Worm (Caenorhabditis elegans): ENCODE results near the gene msp-38.

Gene msp-38

DNA sequence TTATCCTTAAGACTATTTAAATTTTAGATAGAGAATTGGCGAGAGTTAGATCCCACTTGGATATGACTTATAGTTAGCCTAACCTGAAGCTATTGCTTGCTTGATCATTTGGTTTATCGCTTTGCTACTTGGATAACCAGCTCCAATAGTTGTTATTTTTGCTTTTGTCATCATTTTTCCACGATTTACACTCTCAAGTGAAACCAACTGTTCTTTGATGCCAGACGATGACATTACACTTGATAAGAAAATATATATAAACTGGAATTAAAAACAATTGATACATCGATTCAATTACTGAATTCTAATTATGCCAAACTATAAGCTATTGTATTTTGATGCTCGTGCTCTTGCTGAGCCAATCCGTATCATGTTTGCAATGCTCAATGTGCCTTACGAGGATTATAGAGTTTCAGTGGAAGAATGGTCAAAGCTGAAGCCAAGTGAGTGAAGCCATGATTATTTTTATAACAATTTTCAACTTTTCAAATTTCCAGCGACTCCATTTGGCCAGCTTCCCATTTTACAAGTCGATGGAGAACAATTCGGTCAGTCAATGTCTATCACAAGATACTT is 1.5 kb downstream of the msp-38 start, which contains the start of the genes gst-2, gst-4 and dhs-12:
gst-2 (minus strand) TSS at position 132 of the 576 bp plus-strand sequence.
gst-4 (plus strand) TSS at position 296 of the 576 bp plus-strand sequence.
dhs-12 (plus strand) TSS at position 526 of the 576 bp plus-strand sequence.
- TF ChIP-seq zip-5 (tag; optimal IDR thresholded peaks at IDR 0.05) = no peak
- TF ChIP-seq lim-6 (tag; optimal IDR thresholded peaks at IDR 0.05) = no peak
- TF ChIP-seq pha-4 (tag; optimal IDR thresholded peaks at IDR 0.05) = no peak
- TF ChIP-seq unc-3 (GFP tag; conservative IDR thresholded peaks at IDR 0.05) = no peak
- no peak for TF ChIP-seq unc-3 (tag; optimal IDR thresholded peaks at IDR 0.05)
- no peak for TF ChIP-seq madf-2 (tag; optimal IDR thresholded peaks at IDR 0.05)
- TF ChIP-seq sdc-2 (tag; optimal IDR thresholded peaks at IDR 0.05) = no peak
- no peak for TF ChIP-seq ceh-6 (GFP tag; optimal IDR thresholded peaks at IDR 0.05)
- no peak for TF ChIP-seq ceh-34 (tag; optimal IDR thresholded peaks at IDR 0.05)
- no peak for TF ChIP-seq Y22D7AL.16 (tag; optimal IDR thresholded peaks at IDR 0.05)
- no peak for TF ChIP-seq sox-2 (GFP tag; IDR thresholded peaks at IDR 0.05)
- TF ChIP-seq eyg-1 (tag; optimal IDR thresholded peaks at IDR 0.05) = no peak
- TF ChIP-seq hlh-6 (tag; optimal IDR thresholded peaks at IDR 0.05) = no peak

DNA sequence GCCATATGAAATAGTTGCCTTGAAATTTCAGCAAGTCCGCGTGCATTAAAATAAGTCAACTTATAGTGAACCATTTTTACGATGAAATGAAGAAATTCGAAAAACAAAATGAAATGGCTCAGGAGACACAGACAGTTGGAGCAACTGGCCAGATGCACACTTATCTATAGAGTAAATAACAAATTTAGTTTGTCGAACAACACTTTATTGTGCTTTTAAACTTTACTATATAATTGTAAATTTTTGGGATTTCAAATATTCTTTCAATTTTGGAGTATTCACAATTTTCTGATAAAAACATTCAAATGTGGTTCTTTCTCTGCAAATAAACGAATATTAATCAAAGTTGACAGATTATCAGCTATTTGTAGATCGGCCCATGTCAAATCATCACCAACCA is 3.4 kb downstream of the msp-38 start, which contains the start of gene gst-3:
gst-3 (minus strand) TSS at position 101 of the 400 bp plus-strand sequence.
- TF ChIP-seq hlh-6 (tag; optimal IDR thresholded peaks at IDR 0.05) (no peak), nfya-1 (tag; optimal IDR thresholded peaks at IDR 0.05) (no peak), hlh-13 (GFP tag; optimal IDR thresholded peaks at IDR 0.05) (no peak), ceh-18 (tag; optimal IDR thresholded peaks at IDR 0.05) (no peak), ahr-1 (tag; optimal IDR thresholded peaks at IDR 0.05) (no peak), ceh-19 (GFP tag; optimal IDR thresholded peaks at IDR 0.05) (no peak), pag-3 (tag; optimal IDR thresholded peaks at IDR 0.05; ENCODE audit: borderline replicate concordance) (no peak), hlh-30 (tag; optimal IDR thresholded peaks at IDR 0.05; ENCODE audit: insufficient read depth) (no peak), dve-1 (tag; optimal IDR thresholded peaks at IDR 0.05) (no peak), rnt-1 (tag; optimal IDR thresholded peaks at IDR 0.05) (no peak), T23F11.4 (GFP tag; optimal IDR thresholded peaks at IDR 0.05) (no peak), unc-86 (tag; optimal IDR thresholded peaks at IDR 0.05) (no peak), tbx-7 (tag; optimal IDR thresholded peaks at IDR 0.05) (no peak), ets-4 (tag; optimal IDR thresholded peaks at IDR 0.05) (no peak), fax-1 (tag; optimal IDR thresholded peaks at IDR 0.05) (no peak)

DNA sequence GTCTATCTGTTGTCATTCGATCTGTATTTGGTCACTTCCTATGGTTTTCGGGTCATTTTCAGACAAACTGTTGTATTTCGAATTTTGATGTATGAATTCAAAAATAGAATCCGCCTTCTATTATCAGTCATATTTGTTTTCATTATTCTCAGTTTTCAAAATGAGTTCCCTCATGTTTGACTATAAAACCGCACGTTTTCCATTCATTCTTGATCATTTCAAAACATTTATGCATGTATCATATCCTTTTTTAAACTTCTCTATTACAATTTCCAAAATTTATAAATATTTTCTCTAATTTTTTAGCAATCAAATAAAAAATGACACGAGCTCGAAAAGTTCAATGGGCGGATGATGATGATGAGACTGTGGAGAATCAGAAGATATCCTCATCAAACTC is 5.7 kb downstream of the msp-38 start, which contains the start of gene K08F4.12:
K08F4.12 (plus strand) TSS at position 301 of the 400 bp plus-strand sequence.
- no peak for TF ChIP-seq sdc-2 (tag; optimal IDR thresholded peaks at IDR 0.05)
- TF ChIP-seq unc-55 (GFP tag; optimal IDR thresholded peaks at IDR 0.05) = no peak
- no peak for TF ChIP-seq C38D4.7 (GFP tag; optimal IDR thresholded peaks at IDR 0.05)
- TF ChIP-seq ceh-34 (tag; optimal IDR thresholded peaks at IDR 0.05) = no peak
- no peak for TF ChIP-seq nfya-1 (tag; optimal IDR thresholded peaks at IDR 0.05)
- TF ChIP-seq elt-2 (tag; optimal IDR thresholded peaks at IDR 0.05) = no peak
- TF ChIP-seq T23F11.4 (GFP tag; optimal IDR thresholded peaks at IDR 0.05) = no peak
- TF ChIP-seq ztf-16 (tag; optimal IDR thresholded peaks at IDR 0.05) = no peak
- TF ChIP-seq lin-11 (tag; optimal IDR thresholded peaks at IDR 0.05) = no peak

DNA sequence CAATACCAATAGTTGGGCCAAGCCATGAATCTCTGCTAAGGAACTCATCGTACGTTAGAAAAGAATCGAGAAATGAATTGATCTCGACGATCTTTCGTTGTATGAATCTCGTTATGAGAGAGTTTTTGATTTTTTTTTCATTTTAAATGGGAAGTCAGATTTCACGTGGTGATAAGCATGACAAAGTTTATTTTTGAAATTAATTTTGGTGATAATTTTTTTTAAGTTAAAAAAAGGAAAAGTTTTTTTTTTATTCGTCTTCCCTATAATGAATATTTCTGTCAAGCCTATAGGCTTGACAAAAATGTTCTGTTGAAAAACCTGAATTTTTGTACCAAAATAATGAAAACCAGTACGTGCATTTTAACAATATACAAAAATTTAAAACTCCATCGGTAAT is 7.7 kb downstream of the msp-38 start, which contains the start of gene K08F4.5:
K08F4.5 (minus strand) TSS at position 101 of the 400 bp plus-strand sequence.
- no peak for TF ChIP-seq pqm-1 (tag; optimal IDR thresholded peaks at IDR 0.05)
- TF ChIP-seq ceh-24 (tag; optimal IDR thresholded peaks at IDR 0.05) = no peak
- no peak for TF ChIP-seq fkh-6 (tag; optimal IDR thresholded peaks at IDR 0.05)
- no peak for TF ChIP-seq ceh-22 (tag; optimal IDR thresholded peaks at IDR 0.05)
- TF ChIP-seq syd-9 (tag; optimal IDR thresholded peaks at IDR 0.05) = no peak
- TF ChIP-seq pax-1 (tag; optimal IDR thresholded peaks at IDR 0.05) = no peak
- TF ChIP-seq C08G9.2 (tag; optimal IDR thresholded peaks at IDR 0.05) = no peak
- TF ChIP-seq ahr-1 (tag; optimal IDR thresholded peaks at IDR 0.05) = no peak
- TF ChIP-seq gmeb-2 (tag; optimal IDR thresholded peaks at IDR 0.05) = no peak
- TF ChIP-seq pros-1 (tag; optimal IDR thresholded peaks at IDR 0.05) = no peak
